Worm (Caenorhabditis elegans) whole organism, L4 larva: ENCODE results near the gene nspc-15.

Experiments used
- D1046.2 ChIP-seq: fragments of 200-800 bp; sonication (Bioruptor generic); IDR thresholded peaks from 2 replicates; pipeline ENCODE4 v1.3.6; 2022; ENCODE audit warnings: missing genetic modification characterization, missing compliant biosample characterization
- F10B5.3 ChIP-seq: sonication (generic microtip); optimal IDR thresholded peaks from 2 replicates; lab custom pipeline; 2016; ENCODE audit warnings: mild to moderate bottlenecking, missing genetic modification characterization, missing compliant biosample characterization
- F37D6.2 ChIP-seq: sonication (generic microtip); optimal IDR thresholded peaks from 2 replicates; lab custom pipeline; 2016; ENCODE audit warnings: mild to moderate bottlenecking, missing genetic modification characterization, missing compliant biosample characterization
- T20F7.1 ChIP-seq: fragments of 200-800 bp; sonication (Bioruptor generic); optimal IDR thresholded peaks from 2 replicates; lab custom pipeline; 2018; ENCODE audit warnings: mild to moderate bottlenecking, missing genetic modification characterization, missing compliant biosample characterization
- T26A8.4 ChIP-seq: fragments of 200-800 bp; sonication (Bioruptor generic); IDR thresholded peaks from 2 replicates; pipeline ENCODE4 v1.3.6; 2022; ENCODE audit warnings: missing genetic modification characterization, missing compliant biosample characterization
- Y5F2A.4 ChIP-seq: fragments of 200-800 bp; sonication (Bioruptor generic); optimal IDR thresholded peaks from 2 replicates; lab custom pipeline; 2018; ENCODE audit warnings: mild to moderate bottlenecking, missing genetic modification characterization, missing compliant biosample characterization
- ZK337.2 ChIP-seq: fragments of 200-800 bp; sonication (Bioruptor generic); IDR thresholded peaks from 2 replicates; pipeline ENCODE4 v1.3.6; 2022; ENCODE audit warnings: missing genetic modification reagents, missing genetic modification characterization, missing compliant biosample characterization
- ama-1 ChIP-seq: fragments of 150-350 bp; optimal IDR thresholded peaks from 2 replicates; lab custom pipeline; 2014; ENCODE audit warnings: inconsistent platforms, mixed read lengths
- attf-4 ChIP-seq: sonication (generic microtip); optimal IDR thresholded peaks from 3 replicates; lab custom pipeline; 2017; ENCODE audit warnings: missing biosample characterization, missing genetic modification characterization
- ceh-62 ChIP-seq: sonication (generic microtip); optimal IDR thresholded peaks from 2 replicates; lab custom pipeline; 2017; ENCODE audit warnings: missing biosample characterization, missing genetic modification characterization
- ceh-82 ChIP-seq: sonication (generic microtip); optimal IDR thresholded peaks from 2 replicates; lab custom pipeline; 2017; ENCODE audit warnings: missing biosample characterization, missing genetic modification characterization
- ces-1 ChIP-seq: fragments of 150-350 bp; sonication (generic microtip); optimal IDR thresholded peaks from 4 replicates; lab custom pipeline; 2014; ENCODE audit warnings: missing biosample characterization, missing genetic modification reagents, missing genetic modification characterization
- daf-16 ChIP-seq, 3 experiments: sonication (generic microtip); optimal IDR thresholded peaks; 2 replicates each; lab custom pipeline; 2016 to 2017; ENCODE audit warnings: missing genetic modification characterization in 3 of 3, missing genetic modification reagents in 3 of 3, mild to moderate bottlenecking in 2 of 3, missing compliant biosample characterization in 2 of 3, missing biosample characterization in 1 of 3, moderate library complexity in 1 of 3
- dmd-9 ChIP-seq: fragments of 200-800 bp; sonication (Bioruptor generic); IDR thresholded peaks from 2 replicates; pipeline ENCODE4 v1.3.6; 2022; ENCODE audit warnings: missing genetic modification reagents, missing genetic modification characterization, missing compliant biosample characterization
- dve-1 ChIP-seq: sonication (generic microtip); optimal IDR thresholded peaks from 2 replicates; lab custom pipeline; 2017; ENCODE audit warnings: antibody characterized with exemption, mild to moderate bottlenecking, missing genetic modification characterization, missing compliant biosample characterization; ENCODE audit not compliant: insufficient read depth
- egl-27 ChIP-seq: sonication (generic microtip); optimal IDR thresholded peaks from 3 replicates; lab custom pipeline; 2017; ENCODE audit warnings: missing biosample characterization, missing genetic modification reagents, missing genetic modification characterization
- fkh-10 ChIP-seq: fragments of 150-350 bp; optimal IDR thresholded peaks from 2 replicates; lab custom pipeline; 2014; ENCODE audit warnings: missing biosample characterization, missing genetic modification reagents, missing genetic modification characterization
- hlh-11 ChIP-seq: fragments of 200-800 bp; sonication (Bioruptor generic); optimal IDR thresholded peaks from 2 replicates; lab custom pipeline; 2018; ENCODE audit warnings: mild to moderate bottlenecking, missing genetic modification characterization, missing compliant biosample characterization
- hmg-1.1 ChIP-seq: fragments of 200-800 bp; sonication (Bioruptor generic); IDR thresholded peaks from 2 replicates; pipeline ENCODE4 v1.3.6; 2022; ENCODE audit warnings: missing genetic modification reagents, missing genetic modification characterization, missing compliant biosample characterization
- lin-38 ChIP-seq: fragments of 200-800 bp; sonication (Bioruptor generic); IDR thresholded peaks from 2 replicates; pipeline ENCODE4 v1.3.6; 2022; ENCODE audit warnings: missing genetic modification reagents, missing genetic modification characterization, missing compliant biosample characterization
- lin-39 ChIP-seq: fragments of 150-350 bp; optimal IDR thresholded peaks from 2 replicates; lab custom pipeline; 2014; ENCODE audit warnings: missing biosample characterization, missing genetic modification reagents, missing genetic modification characterization
- lsy-2 ChIP-seq, 2 experiments: fragments of 150-350 bp in 1 of 2; sonication (generic microtip) in 1 of 2; optimal IDR thresholded peaks; 2 replicates each; lab custom pipeline; 2014 to 2017; ENCODE audit warnings: missing biosample characterization in 2 of 2, missing genetic modification characterization in 2 of 2
- madf-5 ChIP-seq, 2 experiments: fragments of 200-800 bp; sonication (Bioruptor generic); IDR thresholded peaks; 2 replicates each; pipeline ENCODE4 v1.3.6; 2022; ENCODE audit warnings: missing compliant biosample characterization in 2 of 2, missing genetic modification characterization in 2 of 2
- mdt-29 ChIP-seq: fragments of 200-800 bp; sonication (Bioruptor generic); IDR thresholded peaks from 2 replicates; pipeline ENCODE4 v1.3.6; 2022; ENCODE audit warnings: missing genetic modification reagents, missing genetic modification characterization, missing compliant biosample characterization
- nhr-25 ChIP-seq: sonication (generic microtip); optimal IDR thresholded peaks from 2 replicates; lab custom pipeline; 2017; ENCODE audit warnings: missing genetic modification characterization, mild to moderate bottlenecking, missing compliant biosample characterization, antibody characterized with exemption, moderate library complexity, borderline replicate concordance; ENCODE audit not compliant: insufficient read depth
- nhr-48 ChIP-seq: sonication (generic microtip); optimal IDR thresholded peaks from 2 replicates; lab custom pipeline; 2016; ENCODE audit warnings: mild to moderate bottlenecking, missing genetic modification characterization, missing compliant biosample characterization
- nhr-77 ChIP-seq: fragments of 150-350 bp; optimal IDR thresholded peaks from 2 replicates; lab custom pipeline; 2014; ENCODE audit warnings: missing biosample characterization, missing genetic modification characterization
- pha-4 ChIP-seq, 2 experiments: fragments of 150-350 bp in 1 of 2; fragments of 200-800 bp in 1 of 2; sonication (Bioruptor generic) in 1 of 2; IDR thresholded peaks in 1 of 2; optimal IDR thresholded peaks in 1 of 2; 2 replicates each; pipeline versions ENCODE4 v1.3.6 to Lab custom; 2014 to 2022; ENCODE audit warnings: missing genetic modification characterization in 2 of 2, missing genetic modification reagents in 2 of 2, missing biosample characterization in 1 of 2, missing compliant biosample characterization in 1 of 2
- php-3 ChIP-seq: fragments of 200-800 bp; sonication (Bioruptor generic); IDR thresholded peaks from 2 replicates; pipeline ENCODE4 v1.3.6; 2022; ENCODE audit warnings: missing genetic modification reagents, missing genetic modification characterization, missing compliant biosample characterization
- saeg-2 ChIP-seq: fragments of 200-800 bp; sonication (Bioruptor generic); IDR thresholded peaks from 2 replicates; pipeline ENCODE4 v1.3.6; 2022; ENCODE audit warnings: missing genetic modification reagents, missing genetic modification characterization, missing compliant biosample characterization
- set-16 ChIP-seq: fragments of 200-800 bp; sonication (Bioruptor generic); IDR thresholded peaks from 2 replicates; pipeline ENCODE4 v1.3.6; 2022; ENCODE audit warnings: missing genetic modification reagents, missing genetic modification characterization, missing compliant biosample characterization
- spr-1 ChIP-seq: sonication (generic microtip); optimal IDR thresholded peaks from 2 replicates; lab custom pipeline; 2016; ENCODE audit warnings: mild to moderate bottlenecking, missing genetic modification characterization, missing compliant biosample characterization
- spr-3 ChIP-seq: fragments of 200-800 bp; sonication (Bioruptor generic); optimal IDR thresholded peaks from 2 replicates; lab custom pipeline; 2018; ENCODE audit warnings: mild to moderate bottlenecking, missing genetic modification characterization, missing compliant biosample characterization
- unc-62 ChIP-seq, 3 experiments: fragments of 150-350 bp in 1 of 3; sonication (generic microtip); optimal IDR thresholded peaks in 2 of 3; peaks in 1 of 3; 1 replicate in 1 of 3; 2 replicates in 2 of 3; lab custom pipeline; 2014 to 2017; ENCODE audit warnings: missing biosample characterization in 3 of 3, missing genetic modification characterization in 3 of 3, missing genetic modification reagents in 3 of 3, missing genotype in 1 of 3
- zag-1 ChIP-seq: fragments of 150-350 bp; optimal IDR thresholded peaks from 2 replicates; lab custom pipeline; 2014; ENCODE audit warnings: missing biosample characterization, missing genetic modification characterization
- zfp-3 ChIP-seq: fragments of 200-800 bp; sonication (Bioruptor generic); conservative IDR thresholded peaks from 2 replicates; pipeline ENCODE4 v1.3.6; 2022; ENCODE audit warnings: missing genetic modification reagents, missing genetic modification characterization, missing compliant biosample characterization
- ztf-11 ChIP-seq: fragments of 150-350 bp; optimal IDR thresholded peaks from 2 replicates; lab custom pipeline; 2014; ENCODE audit warnings: missing biosample characterization, missing genetic modification characterization
- ztf-7 ChIP-seq: fragments of 150-350 bp; optimal IDR thresholded peaks from 2 replicates; lab custom pipeline; 2014; ENCODE audit warnings: missing biosample characterization, missing genetic modification characterization

nspc-15 gene

DNA sequence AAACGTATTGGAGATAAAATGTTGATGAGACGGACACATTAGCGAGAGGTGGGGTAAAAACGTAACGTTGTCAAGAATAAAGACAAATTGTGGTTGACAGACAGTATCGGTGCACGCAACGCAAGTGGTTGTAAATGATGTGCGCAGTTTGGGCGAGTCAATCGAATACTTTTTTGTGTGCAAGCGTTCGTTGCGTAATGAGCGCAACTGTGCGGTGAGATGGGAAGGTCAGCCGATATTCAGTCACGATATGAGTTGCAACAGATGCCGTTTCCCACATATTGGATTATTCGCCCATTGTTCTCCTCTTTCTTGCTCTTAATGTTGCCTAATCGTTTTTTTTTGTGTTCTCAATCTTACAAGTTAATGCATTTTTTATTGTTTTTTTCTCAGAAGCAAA, 39.8 kb upstream of the nspc-15 start, which contains the start of gene ceh-40:
Gene ceh-40, minus strand, starts transcription at position 41 of the 400 bp plus-strand sequence.
- no peak for TF ChIP-seq nhr-48 (tag; lab: Kevin White, UChicago)
- TF ChIP-seq unc-62 (GFP tag; optimal IDR thresholded peaks at IDR 0.05 in 1 of 2; lab: Kevin White, UChicago), result peak in 1 of 2 experiments; percentile 48
- no peak for TF ChIP-seq unc-62 (tag; optimal IDR thresholded peaks at IDR 0.05; lab: Kevin White, UChicago)
- no peak for TF ChIP-seq fkh-10
- TF ChIP-seq daf-16 (GFP tag; optimal IDR thresholded peaks at IDR 0.05; lab: Kevin White, UChicago), result no peak
- no peak for TF ChIP-seq daf-16 (tag; optimal IDR thresholded peaks at IDR 0.05; lab: Kevin White, UChicago)
- no peak for TF ChIP-seq ztf-11 (tag; lab: Kevin White, UChicago)
- no peak for TF ChIP-seq ceh-62 (tag; lab: Kevin White, UChicago)
- TF ChIP-seq lsy-2 (tag; optimal IDR thresholded peaks at IDR 0.05; lab: Kevin White, UChicago), result no peak

DNA sequence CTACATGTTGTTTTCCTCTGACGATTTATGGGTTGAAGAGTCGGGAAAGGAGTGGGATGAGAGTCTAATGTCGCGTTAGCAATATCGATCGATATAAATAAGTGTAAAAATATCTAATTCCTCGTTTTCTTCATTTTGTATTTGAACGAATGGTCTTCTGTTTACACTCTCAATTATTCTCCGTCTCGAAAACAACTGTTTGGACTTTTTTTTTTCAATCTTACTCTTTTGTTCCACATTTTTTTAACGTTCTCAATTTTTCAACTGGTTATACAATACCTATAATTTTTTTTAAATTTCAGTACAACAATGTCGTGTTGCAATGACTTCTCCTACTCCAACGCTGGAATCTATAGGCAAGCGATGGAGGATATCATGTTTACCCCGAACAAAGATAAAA, 39.2 kb upstream of the nspc-15 start, which contains the start of gene F17A2.13:
Gene F17A2.13, plus strand, starts transcription at position 301 of the 400 bp plus-strand sequence.
- no peak for TF ChIP-seq nhr-25 (tag; lab: Kevin White, UChicago)
- TF ChIP-seq set-16, result no peak
- TF ChIP-seq saeg-2 (GFP tag; lab: Robert Waterston, UW), result no peak
- TF ChIP-seq ztf-7 (tag; lab: Kevin White, UChicago), result no peak
- TF ChIP-seq nhr-48 (tag; lab: Kevin White, UChicago), result no peak
- TF ChIP-seq ceh-82 (tag; lab: Kevin White, UChicago), result no peak
- TF ChIP-seq dmd-9 (GFP tag; lab: Robert Waterston, UW), result no peak
- no peak for TF ChIP-seq ces-1 (GFP tag; lab: Kevin White, UChicago)
- no peak for TF ChIP-seq spr-1 (tag; lab: Kevin White, UChicago)
- no peak for TF ChIP-seq ama-1 (lab: Kevin White, UChicago)
- no peak for TF ChIP-seq Y5F2A.4
- TF ChIP-seq, all 104 proteins: peak for 0

DNA sequence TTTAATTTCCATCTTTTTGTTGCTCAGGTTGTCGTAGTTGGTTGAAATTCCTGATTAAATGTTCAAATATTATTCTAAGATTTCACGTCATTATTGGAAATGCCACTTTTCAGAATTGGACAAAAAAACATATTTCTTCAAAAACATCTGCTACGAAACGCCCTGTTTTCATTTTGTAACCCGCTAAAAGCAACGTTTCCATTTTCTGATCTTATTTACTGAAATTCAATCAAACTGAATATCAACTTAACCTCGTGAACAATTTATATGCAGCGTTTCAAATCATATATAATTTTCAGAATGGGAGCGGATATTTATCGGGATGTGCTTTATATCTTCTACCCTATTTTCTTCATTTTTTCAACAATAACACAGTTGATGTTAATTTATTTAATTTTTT, 37.1 kb upstream of the nspc-15 start, which contains the start of gene srd-40:
Gene srd-40, plus strand, starts transcription at position 301 of the 400 bp plus-strand sequence.
- TF ChIP-seq hmg-1.1 (GFP tag; lab: Robert Waterston, UW) (no peak), ZK337.2 (GFP tag; lab: Robert Waterston, UW) (no peak), zag-1 (tag; lab: Kevin White, UChicago) (no peak), spr-3 (GFP tag; lab: Kevin White, UChicago) (no peak), D1046.2 (GFP tag; lab: Robert Waterston, UW) (no peak), hlh-11 (tag; lab: Kevin White, UChicago) (no peak), dmd-9 (GFP tag; lab: Robert Waterston, UW) (no peak), lin-38 (GFP tag; lab: Robert Waterston, UW) (no peak), lin-39 (no peak), F37D6.2 (tag; lab: Kevin White, UChicago) (no peak), F10B5.3 (tag; lab: Kevin White, UChicago) (no peak), mdt-29 (GFP tag; lab: Robert Waterston, UW) (no peak), zfp-3 (no peak), dve-1 (tag; lab: Kevin White, UChicago) (no peak)

DNA sequence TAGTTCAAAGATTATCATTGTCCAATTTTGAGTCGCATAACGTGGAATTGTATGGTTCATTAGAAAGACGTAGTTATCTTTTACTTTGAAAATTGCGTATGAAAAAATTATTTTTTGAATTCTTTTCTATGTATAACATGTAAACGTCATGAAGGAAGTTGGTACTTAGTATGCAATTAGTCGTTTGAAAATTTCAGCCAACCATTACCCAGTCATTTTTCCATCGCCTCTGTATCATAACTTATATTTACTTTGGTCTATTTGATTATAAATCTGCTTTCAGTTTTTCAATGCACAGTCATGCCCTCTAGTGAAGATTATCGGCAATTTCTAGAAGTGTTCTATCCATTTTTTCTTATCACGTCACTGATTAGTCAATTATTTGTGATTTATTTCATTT, 34.1 kb upstream of the nspc-15 start, which contains the start of gene srd-41:
Gene srd-41, plus strand, starts transcription at position 301 of the 400 bp plus-strand sequence.
- TF ChIP-seq unc-62 (GFP tag; optimal IDR thresholded peaks at IDR 0.05 in 1 of 2; lab: Kevin White, UChicago), result no peak
- TF ChIP-seq unc-62 (tag; optimal IDR thresholded peaks at IDR 0.05; lab: Kevin White, UChicago), result no peak
- TF ChIP-seq nhr-77 (tag; lab: Kevin White, UChicago), result no peak
- no peak for TF ChIP-seq madf-5 (GFP tag; IDR thresholded peaks at IDR 0.05; lab: Robert Waterston, UW)
- no peak for TF ChIP-seq set-16
- no peak for TF ChIP-seq T26A8.4 (GFP tag; lab: Robert Waterston, UW)
- no peak for TF ChIP-seq egl-27 (tag; lab: Kevin White, UChicago)
- TF ChIP-seq pha-4 (GFP tag; IDR thresholded peaks at IDR 0.05; lab: Robert Waterston, UW), result no peak
- no peak for TF ChIP-seq pha-4 (tag; optimal IDR thresholded peaks at IDR 0.05; lab: Kevin White, UChicago)
- TF ChIP-seq php-3 (GFP tag; lab: Robert Waterston, UW), result no peak
- no peak for TF ChIP-seq T20F7.1
- no peak for TF ChIP-seq F37D6.2 (tag; lab: Kevin White, UChicago)
- TF ChIP-seq lin-39, result no peak
- TF ChIP-seq attf-4 (tag; lab: Kevin White, UChicago), result no peak
